Worm (Caenorhabditis elegans) whole organism, late embryonic: ENCODE results near the gene gln-1.

Source experiments
- C08G9.2 ChIP-seq: sonication (generic microtip); optimal IDR thresholded peaks from 2 replicates; lab custom pipeline; 2016; ENCODE audit warnings: mild to moderate bottlenecking, missing genetic modification characterization, moderate library complexity, missing compliant biosample characterization
- C38D4.7 ChIP-seq: fragments of 200-800 bp; sonication (Bioruptor generic); optimal IDR thresholded peaks from 2 replicates; lab custom pipeline; 2018; ENCODE audit warnings: mild to moderate bottlenecking, missing genetic modification characterization, moderate library complexity, missing compliant biosample characterization
- Y22D7AL.16 ChIP-seq: sonication (generic microtip); optimal IDR thresholded peaks from 2 replicates; lab custom pipeline; 2016; ENCODE audit warnings: missing genetic modification characterization, missing compliant biosample characterization
- ahr-1 ChIP-seq: sonication (generic microtip); optimal IDR thresholded peaks from 2 replicates; lab custom pipeline; 2016; ENCODE audit warnings: missing genetic modification characterization, missing compliant biosample characterization
- ceh-18 ChIP-seq: sonication (generic microtip); optimal IDR thresholded peaks from 2 replicates; lab custom pipeline; 2016; ENCODE audit warnings: missing genetic modification characterization, missing compliant biosample characterization
- ceh-19 ChIP-seq: fragments of 200-800 bp; sonication (Bioruptor generic); optimal IDR thresholded peaks from 2 replicates; lab custom pipeline; 2018; ENCODE audit warnings: mild to moderate bottlenecking, missing genetic modification characterization, missing compliant biosample characterization
- ceh-2 ChIP-seq: sonication (generic microtip); optimal IDR thresholded peaks from 2 replicates; lab custom pipeline; 2016; ENCODE audit warnings: missing genotype, missing genetic modification characterization, missing compliant biosample characterization
- ceh-24 ChIP-seq: sonication (generic microtip); optimal IDR thresholded peaks from 2 replicates; lab custom pipeline; 2016; ENCODE audit warnings: mild to moderate bottlenecking, missing genetic modification characterization, missing compliant biosample characterization
- ceh-30 ChIP-seq: fragments of 150-350 bp; optimal IDR thresholded peaks from 2 replicates; lab custom pipeline; 2014; ENCODE audit warnings: missing biosample characterization, missing genetic modification characterization
- ceh-34 ChIP-seq: sonication (generic microtip); optimal IDR thresholded peaks from 2 replicates; lab custom pipeline; 2016; ENCODE audit warnings: mild to moderate bottlenecking, missing genetic modification characterization, missing compliant biosample characterization
- ceh-45 ChIP-seq: fragments of 200-800 bp; sonication (Bioruptor generic); IDR thresholded peaks from 2 replicates; pipeline ENCODE4 v1.3.6; 2022; ENCODE audit warnings: missing genetic modification reagents, missing genetic modification characterization, missing compliant biosample characterization
- ceh-6 ChIP-seq: fragments of 200-800 bp; sonication (Bioruptor generic); optimal IDR thresholded peaks from 2 replicates; lab custom pipeline; 2018; ENCODE audit warnings: mild to moderate bottlenecking, missing genetic modification characterization, missing compliant biosample characterization
- dmd-4 ChIP-seq: sonication (generic microtip); optimal IDR thresholded peaks from 2 replicates; lab custom pipeline; 2016; ENCODE audit warnings: borderline replicate concordance, missing genetic modification characterization, missing compliant biosample characterization
- ets-4 ChIP-seq: sonication (generic microtip); optimal IDR thresholded peaks from 2 replicates; lab custom pipeline; 2016; ENCODE audit warnings: missing genetic modification characterization, missing compliant biosample characterization
- fax-1 ChIP-seq: sonication (generic microtip); optimal IDR thresholded peaks from 2 replicates; lab custom pipeline; 2016; ENCODE audit warnings: missing genotype, missing genetic modification characterization, missing compliant biosample characterization
- fkh-10 ChIP-seq: fragments of 150-350 bp; optimal IDR thresholded peaks from 2 replicates; lab custom pipeline; 2014; ENCODE audit warnings: missing biosample characterization, missing genetic modification reagents, missing genetic modification characterization
- hlh-30 ChIP-seq: sonication (generic microtip); optimal IDR thresholded peaks from 2 replicates; lab custom pipeline; 2017; ENCODE audit warnings: antibody characterized with exemption, missing genetic modification characterization, missing compliant biosample characterization; ENCODE audit not compliant: insufficient read depth
- hlh-6 ChIP-seq: sonication (generic microtip); optimal IDR thresholded peaks from 2 replicates; lab custom pipeline; 2016; ENCODE audit warnings: missing genotype, missing genetic modification characterization, missing compliant biosample characterization
- hlh-8 ChIP-seq: sonication (generic microtip); optimal IDR thresholded peaks from 2 replicates; lab custom pipeline; 2016; ENCODE audit warnings: missing genotype, missing genetic modification characterization, missing compliant biosample characterization
- lim-6 ChIP-seq: sonication (generic microtip); optimal IDR thresholded peaks from 2 replicates; lab custom pipeline; 2016; ENCODE audit warnings: missing genetic modification characterization, missing compliant biosample characterization
- lin-11 ChIP-seq: fragments of 200-800 bp; sonication (Bioruptor generic); optimal IDR thresholded peaks from 2 replicates; lab custom pipeline; 2018; ENCODE audit warnings: mild to moderate bottlenecking, missing genetic modification characterization, missing compliant biosample characterization
- madf-2 ChIP-seq: sonication (generic microtip); optimal IDR thresholded peaks from 2 replicates; lab custom pipeline; 2017; ENCODE audit warnings: missing genetic modification characterization, missing compliant biosample characterization
- mec-3 ChIP-seq: sonication (generic microtip); optimal IDR thresholded peaks from 2 replicates; lab custom pipeline; 2016; ENCODE audit warnings: borderline replicate concordance, missing genetic modification characterization, missing compliant biosample characterization
- nfya-1 ChIP-seq: sonication (generic microtip); optimal IDR thresholded peaks from 2 replicates; lab custom pipeline; 2017; ENCODE audit warnings: missing genetic modification characterization, mild to moderate bottlenecking, missing compliant biosample characterization, antibody characterized with exemption, moderate library complexity
- npax-4 ChIP-seq: sonication (generic microtip); optimal IDR thresholded peaks from 2 replicates; lab custom pipeline; 2016; ENCODE audit warnings: missing genetic modification characterization, missing compliant biosample characterization
- odd-2 ChIP-seq: sonication (generic microtip); optimal IDR thresholded peaks from 2 replicates; lab custom pipeline; 2017; ENCODE audit warnings: antibody characterized with exemption, mild to moderate bottlenecking, missing genetic modification characterization, missing compliant biosample characterization
- pag-3 ChIP-seq: sonication (generic microtip); optimal IDR thresholded peaks from 2 replicates; lab custom pipeline; 2016; ENCODE audit warnings: missing compliant biosample characterization, missing genetic modification characterization, borderline replicate concordance
- pax-1 ChIP-seq: fragments of 150-350 bp; optimal IDR thresholded peaks from 2 replicates; lab custom pipeline; 2014; ENCODE audit warnings: missing biosample characterization, missing genetic modification characterization
- pha-2 ChIP-seq: sonication (generic microtip); optimal IDR thresholded peaks from 2 replicates; lab custom pipeline; 2017; ENCODE audit warnings: mild to moderate bottlenecking, missing genetic modification characterization, missing compliant biosample characterization
- pha-4 ChIP-seq: fragments of 150-350 bp; optimal IDR thresholded peaks from 2 replicates; lab custom pipeline; 2018; ENCODE audit warnings: missing biosample characterization, missing genetic modification reagents, missing genetic modification characterization
- pqm-1 ChIP-seq: sonication (generic microtip); optimal IDR thresholded peaks from 2 replicates; lab custom pipeline; 2016; ENCODE audit warnings: missing genetic modification characterization, missing compliant biosample characterization
- ref-2 ChIP-seq: sonication (generic microtip); optimal IDR thresholded peaks from 2 replicates; lab custom pipeline; 2016; ENCODE audit warnings: missing genetic modification characterization, missing compliant biosample characterization
- sdc-2 ChIP-seq: sonication (generic microtip); optimal IDR thresholded peaks from 2 replicates; lab custom pipeline; 2016; ENCODE audit warnings: missing genotype, missing genetic modification characterization, missing compliant biosample characterization
- sox-2 ChIP-seq: fragments of 200-800 bp; sonication (Bioruptor generic); IDR thresholded peaks from 2 replicates; pipeline ENCODE4 v1.3.6; 2022; ENCODE audit warnings: missing genetic modification reagents, missing genetic modification characterization, missing compliant biosample characterization
- sox-4 ChIP-seq: sonication (generic microtip); optimal IDR thresholded peaks from 2 replicates; lab custom pipeline; 2017; ENCODE audit warnings: mild to moderate bottlenecking, missing genetic modification characterization, inconsistent platforms, missing compliant biosample characterization
- syd-9 ChIP-seq: sonication (generic microtip); optimal IDR thresholded peaks from 2 replicates; lab custom pipeline; 2016; ENCODE audit warnings: mild to moderate bottlenecking, missing genetic modification characterization, moderate library complexity, missing compliant biosample characterization
- tbx-2 ChIP-seq: sonication (generic microtip); optimal IDR thresholded peaks from 2 replicates; lab custom pipeline; 2016; ENCODE audit warnings: missing genetic modification characterization, missing compliant biosample characterization
- unc-3 ChIP-seq, 2 experiments: fragments of 200-800 bp in 1 of 2; sonication (Bioruptor generic) in 1 of 2; sonication (generic microtip) in 1 of 2; conservative IDR thresholded peaks in 1 of 2; optimal IDR thresholded peaks in 1 of 2; 2 replicates each; pipeline versions ENCODE4 v1.3.6 to Lab custom; 2016 to 2022; ENCODE audit warnings: missing compliant biosample characterization in 2 of 2, missing genetic modification characterization in 2 of 2, missing genetic modification reagents in 1 of 2
- unc-55 ChIP-seq: sonication (generic microtip); optimal IDR thresholded peaks from 2 replicates; lab custom pipeline; 2017; ENCODE audit warnings: missing biosample characterization, missing genetic modification reagents, missing genetic modification characterization
- unc-86 ChIP-seq: sonication (generic microtip); optimal IDR thresholded peaks from 2 replicates; lab custom pipeline; 2016; ENCODE audit warnings: missing genetic modification characterization, missing compliant biosample characterization

Gene gln-1

DNA sequence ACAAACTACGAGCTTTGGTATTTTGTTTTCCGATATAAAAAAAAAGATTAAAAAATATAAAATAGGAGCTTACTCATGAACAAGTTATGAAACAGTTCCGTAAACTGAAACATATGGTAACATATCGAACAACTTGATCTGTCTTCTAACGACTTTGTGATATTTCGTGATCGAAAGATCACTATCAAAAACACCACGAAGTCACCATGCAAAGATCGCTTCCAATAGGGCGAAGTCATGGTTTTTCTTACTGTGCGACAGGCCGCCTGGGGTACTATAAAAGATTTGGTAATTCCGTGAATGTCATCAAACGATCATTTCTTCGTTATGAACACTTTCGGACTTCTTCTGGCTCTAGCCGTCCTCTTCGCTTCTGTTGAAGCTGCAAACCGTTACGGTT, 24.6 kb downstream of the gln-1 start, which contains the start of gene C45B2.3:
C45B2.3 (plus strand) TSS at position 301 of the 400 bp plus-strand sequence.
- TF ChIP-seq sox-2, result no peak
- TF ChIP-seq tbx-2 (tag; lab: Kevin White, UChicago), result no peak
- TF ChIP-seq dmd-4 (tag; lab: Kevin White, UChicago), result no peak
- no peak for TF ChIP-seq odd-2 (tag; lab: Kevin White, UChicago)
- no peak for TF ChIP-seq hlh-30 (tag; lab: Kevin White, UChicago)

DNA sequence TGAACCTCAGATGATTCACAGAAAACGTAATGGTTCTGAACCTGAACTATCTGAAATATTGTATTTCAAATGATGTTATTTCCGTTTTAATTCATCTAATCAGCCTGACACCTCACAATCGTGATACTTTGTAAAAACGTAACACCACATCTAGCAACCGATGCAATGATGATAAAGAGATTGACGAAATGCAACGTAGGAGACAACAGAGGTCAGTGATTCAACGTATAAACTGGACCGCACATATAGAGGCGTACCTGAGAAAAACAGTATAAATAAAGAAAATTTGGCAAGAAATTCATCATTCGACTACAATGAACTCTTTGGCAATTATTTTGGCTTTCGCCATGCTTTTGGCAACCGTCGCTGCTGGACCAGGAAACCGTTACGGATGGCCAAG, 26.4 kb downstream of the gln-1 start, which contains the start of gene C45B2.2:
C45B2.2 (plus strand) TSS at position 301 of the 400 bp plus-strand sequence.
- TF ChIP-seq syd-9 (tag; lab: Kevin White, UChicago), result no peak
- TF ChIP-seq pha-4 (tag; lab: Kevin White, UChicago), result no peak
- no peak for TF ChIP-seq ets-4
- TF ChIP-seq madf-2, result no peak
- no peak for TF ChIP-seq hlh-30 (tag; lab: Kevin White, UChicago)
- TF ChIP-seq nfya-1, result no peak
- TF ChIP-seq pag-3 (tag; lab: Kevin White, UChicago), result no peak
- no peak for TF ChIP-seq C38D4.7 (GFP tag; lab: Kevin White, UChicago)
- TF ChIP-seq ceh-24 (tag; lab: Kevin White, UChicago), result no peak
- no peak for TF ChIP-seq sdc-2 (tag; lab: Kevin White, UChicago)
- TF ChIP-seq fax-1 (tag; lab: Kevin White, UChicago), result no peak
- no peak for TF ChIP-seq ref-2 (tag; lab: Kevin White, UChicago)
- no peak for TF ChIP-seq sox-4 (tag; lab: Kevin White, UChicago)

DNA sequence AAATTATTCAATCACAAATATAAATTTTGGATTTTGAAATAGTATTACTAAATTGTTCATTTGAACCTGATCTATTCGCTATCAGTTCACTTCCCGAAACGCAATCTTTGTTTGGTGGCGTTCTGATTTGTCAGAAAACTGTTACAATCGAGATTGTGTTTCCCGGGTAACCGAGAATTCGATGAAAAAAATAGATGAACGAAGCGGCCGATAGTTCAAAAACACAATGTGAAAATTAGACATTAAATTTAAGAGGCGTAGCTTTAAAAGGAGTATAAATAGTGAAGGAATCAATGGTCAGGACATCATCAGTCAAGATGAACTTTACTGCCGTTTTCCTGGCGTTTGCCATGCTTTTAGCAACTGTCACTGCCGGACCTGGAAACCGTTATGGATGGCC, 27.8 kb downstream of the gln-1 start, which contains the start of gene C45B2.1:
C45B2.1 (plus strand) TSS at position 301 of the 400 bp plus-strand sequence.
- no peak for TF ChIP-seq ceh-2 (tag; lab: Kevin White, UChicago)
- TF ChIP-seq pax-1 (tag; lab: Kevin White, UChicago), result no peak
- no peak for TF ChIP-seq hlh-8 (tag; lab: Kevin White, UChicago)
- TF ChIP-seq odd-2 (tag; lab: Kevin White, UChicago), result no peak
- no peak for TF ChIP-seq lim-6 (tag; lab: Kevin White, UChicago)
- no peak for TF ChIP-seq C08G9.2 (tag; lab: Kevin White, UChicago)
- no peak for TF ChIP-seq ceh-6 (GFP tag; lab: Kevin White, UChicago)
- no peak for TF ChIP-seq unc-86
- no peak for TF ChIP-seq pha-2
- no peak for TF ChIP-seq ahr-1 (tag; lab: Kevin White, UChicago)
- no peak for TF ChIP-seq ceh-18
- TF ChIP-seq hlh-30 (tag; lab: Kevin White, UChicago), result no peak
- TF ChIP-seq npax-4 (tag; lab: Kevin White, UChicago), result no peak

DNA sequence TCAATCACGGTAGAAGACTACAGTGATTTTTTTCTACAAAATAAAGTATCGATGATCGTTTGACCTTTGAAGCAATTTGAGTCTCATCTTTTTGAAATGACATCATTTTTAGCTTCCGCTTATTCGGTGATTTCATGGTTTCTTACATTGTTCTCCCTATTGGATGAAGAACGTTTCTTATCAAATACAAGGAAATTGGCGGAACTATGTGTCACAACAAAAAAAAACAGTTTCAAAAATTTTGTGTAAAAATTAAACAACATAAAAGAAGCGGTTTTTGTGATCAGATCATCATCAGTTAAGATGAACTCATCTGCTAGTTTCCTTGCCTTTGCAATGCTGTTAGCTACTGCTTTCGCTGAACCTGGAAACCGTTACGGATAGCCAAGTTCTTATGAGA, 29.6 kb downstream of the gln-1 start, which contains the start of gene C45B2.8:
C45B2.8 (plus strand) TSS at position 301 of the 400 bp plus-strand sequence.
- TF ChIP-seq hlh-6 (tag; lab: Kevin White, UChicago), result no peak
- no peak for TF ChIP-seq unc-55
- no peak for TF ChIP-seq syd-9 (tag; lab: Kevin White, UChicago)

DNA sequence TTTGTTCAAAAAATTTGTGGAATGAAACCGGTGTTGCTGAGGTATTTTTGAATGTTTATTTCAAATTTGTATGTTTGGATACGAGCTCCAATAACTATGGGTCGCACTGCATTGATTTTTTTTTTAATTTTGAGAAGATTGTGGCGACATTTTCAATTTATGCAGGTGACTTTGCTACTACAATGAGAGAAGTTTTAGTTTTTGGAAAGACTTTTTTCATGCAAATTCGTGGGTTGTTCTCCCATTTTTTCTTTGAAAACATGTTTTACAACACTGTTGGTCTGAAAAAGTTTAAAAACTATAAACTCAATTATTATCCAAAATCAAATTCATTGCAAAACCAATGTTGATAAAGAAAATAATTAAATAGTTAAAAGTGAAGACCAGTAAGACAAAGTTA, 30.7 kb downstream of the gln-1 start:
- TF ChIP-seq ceh-34, result no peak
- no peak for TF ChIP-seq ceh-19 (GFP tag; lab: Kevin White, UChicago)

DNA sequence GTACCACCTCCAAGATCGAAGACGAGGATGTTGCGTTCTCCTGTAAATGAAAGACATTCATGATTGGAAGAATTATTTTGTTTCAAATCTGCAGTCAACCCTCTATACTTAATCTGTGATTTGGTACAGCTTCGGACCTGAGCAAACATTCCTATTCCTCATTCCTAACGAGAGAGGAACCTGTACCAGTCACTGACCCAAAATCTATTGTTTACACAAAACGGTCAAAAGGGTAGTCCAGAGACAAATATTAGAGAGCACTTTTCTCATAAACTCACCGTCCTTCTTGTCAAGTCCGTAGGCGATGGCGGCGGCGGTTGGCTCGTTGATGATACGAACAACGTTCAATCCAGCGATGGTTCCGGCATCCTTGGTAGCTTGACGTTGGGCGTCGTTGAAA, 32.7 kb downstream of the gln-1 start:
- TF ChIP-seq madf-2, result no peak
- no peak for TF ChIP-seq hlh-30 (tag; lab: Kevin White, UChicago)
- TF ChIP-seq ceh-30 (tag; lab: Kevin White, UChicago), result no peak
- no peak for TF ChIP-seq dmd-4 (tag; lab: Kevin White, UChicago)
- TF ChIP-seq lim-6 (tag; lab: Kevin White, UChicago), result no peak
- TF ChIP-seq ceh-24 (tag; lab: Kevin White, UChicago), result no peak
- TF ChIP-seq lin-11 (tag; lab: Kevin White, UChicago), result no peak
- TF ChIP-seq unc-3 (GFP tag; conservative IDR thresholded peaks at IDR 0.05; lab: Robert Waterston, UW), result no peak
- no peak for TF ChIP-seq unc-3 (tag; optimal IDR thresholded peaks at IDR 0.05; lab: Kevin White, UChicago)
- TF ChIP-seq ceh-45 (GFP tag; lab: Robert Waterston, UW), result no peak
- TF ChIP-seq pqm-1, result no peak
- no peak for TF ChIP-seq fkh-10 (GFP tag; lab: Kevin White, UChicago)
- no peak for TF ChIP-seq ceh-19 (GFP tag; lab: Kevin White, UChicago)
- no peak for TF ChIP-seq mec-3 (tag; lab: Kevin White, UChicago)
- no peak for TF ChIP-seq Y22D7AL.16
